Worm (Caenorhabditis elegans): ENCODE data around the gene R12C12.7.

R12C12.7 gene

ce11 chrII:6077604-6078003 is 21.8 kb upstream of the R12C12.7 start, which contains the start of gene H12I13.6:
Gene H12I13.6 (plus strand): TSS chrII:6077904.
- no peak for TF ChIP-seq hnd-1 (tag; optimal IDR thresholded peaks at IDR 0.05)
- TF ChIP-seq sea-1 (GFP tag; conservative IDR thresholded peaks at IDR 0.05) = no peak
- TF ChIP-seq aly-1 (tag; optimal IDR thresholded peaks at IDR 0.05) = no peak
- no peak for TF ChIP-seq tra-4 (tag; optimal IDR thresholded peaks at IDR 0.05)
- no peak for TF ChIP-seq B0310.2 (tag; optimal IDR thresholded peaks at IDR 0.05)
- TF ChIP-seq F13C5.2 (tag; optimal IDR thresholded peaks at IDR 0.05) = no peak
- TF ChIP-seq tbx-37 (GFP tag; conservative IDR thresholded peaks at IDR 0.05) = no peak
- no peak for TF ChIP-seq scrt-1 (GFP tag; IDR thresholded peaks at IDR 0.05)

ce11 chrII:6067066-6067465 is 11.3 kb upstream of the R12C12.7 start, which contains the start of gene H12I13.1:
Gene H12I13.1 (minus strand): TSS chrII:6067166.
- no peak for TF ChIP-seq scrt-1 (GFP tag; IDR thresholded peaks at IDR 0.05)
- TF ChIP-seq ceh-13 (GFP tag; optimal IDR thresholded peaks at IDR 0.05) = no peak
- TF ChIP-seq pes-1 (GFP tag; IDR thresholded peaks at IDR 0.05) = no peak
- TF ChIP-seq tra-4 (tag; optimal IDR thresholded peaks at IDR 0.05) = no peak
- no peak for TF ChIP-seq hmbx-1 (tag; optimal IDR thresholded peaks at IDR 0.05)
- no peak for TF ChIP-seq ama-1 (optimal IDR thresholded peaks at IDR 0.05)
- TF ChIP-seq hnd-1 (tag; optimal IDR thresholded peaks at IDR 0.05) = no peak
- no peak for TF ChIP-seq B0310.2 (tag; optimal IDR thresholded peaks at IDR 0.05)
- TF ChIP-seq F13C5.2 (tag; optimal IDR thresholded peaks at IDR 0.05) = no peak
- TF ChIP-seq aly-1 (tag; optimal IDR thresholded peaks at IDR 0.05) = no peak

- no peak for TF ChIP-seq hmbx-1 (tag; optimal IDR thresholded peaks at IDR 0.05)
- TF ChIP-seq tbx-37 (GFP tag; conservative IDR thresholded peaks at IDR 0.05) = peak; percentile 91
Observed at ce11 chrII:6061495-6061894, 5.7 kb upstream of the R12C12.7 start.

- TF ChIP-seq hmg-4 (GFP tag; optimal IDR thresholded peaks at IDR 0.05) = no peak
- TF ChIP-seq ceh-13 (GFP tag; optimal IDR thresholded peaks at IDR 0.05) = no peak
- no peak for TF ChIP-seq ceh-36 (tag; optimal IDR thresholded peaks at IDR 0.05)
- no peak for TF ChIP-seq flt-1 (GFP tag; IDR thresholded peaks at IDR 0.05)
- TF ChIP-seq hnd-1 (tag; optimal IDR thresholded peaks at IDR 0.05) = no peak
- TF ChIP-seq B0310.2 (tag; optimal IDR thresholded peaks at IDR 0.05) = no peak
- no peak for TF ChIP-seq tbx-11 (GFP tag; IDR thresholded peaks at IDR 0.05)
- TF ChIP-seq hmbx-1 (tag; optimal IDR thresholded peaks at IDR 0.05) = no peak
- no peak for TF ChIP-seq F13C5.2 (tag; optimal IDR thresholded peaks at IDR 0.05)
- no peak for TF ChIP-seq ama-1 (optimal IDR thresholded peaks at IDR 0.05)
- no peak for TF ChIP-seq tra-4 (tag; optimal IDR thresholded peaks at IDR 0.05)
Observed at ce11 chrII:6050120-6050519, 5.7 kb downstream of the R12C12.7 start, which contains the start of gene gldc-1. Gene gldc-1 (plus strand): TSS chrII:6050420.

- no peak for TF ChIP-seq tra-4 (tag; optimal IDR thresholded peaks at IDR 0.05)
Observed at ce11 chrII:6049546-6049945, 6.2 kb downstream of the R12C12.7 start.

ce11 chrII:6047639-6048159 is 8.1 kb downstream of the R12C12.7 start, which contains the start of the genes R12C12.6 and ran-5:
Gene R12C12.6 (minus strand): TSS chrII:6047867.
Gene ran-5 (plus strand): TSS chrII:6048109.
- no peak; the same call in 1 of the 2 replicates for TF ChIP-seq pes-1 (GFP tag; IDR thresholded peaks at IDR 0.05)
- peak; percentile 70 for TF ChIP-seq flt-1 (GFP tag; IDR thresholded peaks at IDR 0.05)
- TF ChIP-seq tra-4 (tag; optimal IDR thresholded peaks at IDR 0.05) = no peak
- no peak for TF ChIP-seq sea-1 (GFP tag; conservative IDR thresholded peaks at IDR 0.05)
- TF ChIP-seq ets-7 (tag; optimal IDR thresholded peaks at IDR 0.05) = no peak
- no peak for TF ChIP-seq ama-1 (optimal IDR thresholded peaks at IDR 0.05)
- no peak for TF ChIP-seq hmbx-1 (tag; optimal IDR thresholded peaks at IDR 0.05)
- TF ChIP-seq scrt-1 (GFP tag; IDR thresholded peaks at IDR 0.05) = no peak
- 0 out of 2 replicates have a peak, but pooled peaks have one; percentile 13 for TF ChIP-seq tbx-37 (GFP tag; conservative IDR thresholded peaks at IDR 0.05)
- TF ChIP-seq hnd-1 (tag; optimal IDR thresholded peaks at IDR 0.05) = no peak
- no peak for TF ChIP-seq ceh-13 (GFP tag; optimal IDR thresholded peaks at IDR 0.05)
- TF ChIP-seq B0310.2 (tag; optimal IDR thresholded peaks at IDR 0.05) = no peak
- TF ChIP-seq ceh-36 (tag; optimal IDR thresholded peaks at IDR 0.05) = peak; percentile 55
- TF ChIP-seq F13C5.2 (tag; optimal IDR thresholded peaks at IDR 0.05) = peak; percentile 71
- TF ChIP-seq aly-1 (tag; optimal IDR thresholded peaks at IDR 0.05) = no peak

ce11 chrII:6046023-6046631 is 9.7 kb downstream of the R12C12.7 start:
- TF ChIP-seq F13C5.2 (tag; optimal IDR thresholded peaks at IDR 0.05) (no peak), ets-7 (tag; optimal IDR thresholded peaks at IDR 0.05) (no peak)

- TF ChIP-seq sea-1 (GFP tag; conservative IDR thresholded peaks at IDR 0.05) = no peak
Observed at ce11 chrII:6045048-6045447, 10.7 kb downstream of the R12C12.7 start, which contains the start of gene R12C12.5. Gene R12C12.5 (minus strand): TSS chrII:6045148.

ce11 chrII:6043166-6043565 is 12.6 kb downstream of the R12C12.7 start, which contains the start of gene R12C12.10:
Gene R12C12.10 (minus strand): TSS chrII:6043266.
- no peak for TF ChIP-seq pes-1 (GFP tag; IDR thresholded peaks at IDR 0.05)
- no peak for TF ChIP-seq sea-1 (GFP tag; conservative IDR thresholded peaks at IDR 0.05)
- TF ChIP-seq hnd-1 (tag; optimal IDR thresholded peaks at IDR 0.05) = no peak
- TF ChIP-seq scrt-1 (GFP tag; IDR thresholded peaks at IDR 0.05) = no peak
- no peak for TF ChIP-seq B0310.2 (tag; optimal IDR thresholded peaks at IDR 0.05)
- TF ChIP-seq ets-7 (tag; optimal IDR thresholded peaks at IDR 0.05) = no peak
- TF ChIP-seq tra-4 (tag; optimal IDR thresholded peaks at IDR 0.05) = no peak
- TF ChIP-seq hmbx-1 (tag; optimal IDR thresholded peaks at IDR 0.05) = no peak
- TF ChIP-seq ama-1 (optimal IDR thresholded peaks at IDR 0.05) = no peak
- no peak for TF ChIP-seq tbx-11 (GFP tag; IDR thresholded peaks at IDR 0.05)
- no peak for TF ChIP-seq aly-1 (tag; optimal IDR thresholded peaks at IDR 0.05)
